Fruit fly (Drosophila melanogaster) whole organism, embryonic: ENCODE results near the gene dbe.

ENCODE experiments used
- Awh ChIP-seq: fragments of 200-800 bp; sonication (Bioruptor generic); IDR thresholded peaks from 2 replicates; pipeline ENCODE4, ENCODE4 v1.3.6; 2022; ENCODE audit warnings: missing biosample characterization, missing genetic modification characterization
- B-H1 ChIP-seq: fragments of 200-800 bp; sonication (Bioruptor generic); IDR thresholded peaks from 3 replicates; pipeline ENCODE4 v1.3.6; 2022; ENCODE audit warnings: missing biosample characterization, missing genetic modification characterization
- CG10366 ChIP-seq: fragments of 200-800 bp; sonication (Bioruptor generic); IDR thresholded peaks from 2 replicates; pipeline ENCODE4 v1.3.6; 2022; ENCODE audit warnings: missing biosample characterization, missing genetic modification characterization
- CG13894 ChIP-seq: fragments of 200-800 bp; sonication (Bioruptor generic); optimal IDR thresholded peaks from 3 replicates; lab custom pipeline; 2018; ENCODE audit warnings: missing biosample characterization, mild to moderate bottlenecking, missing genetic modification characterization, moderate library complexity
- CG14050 ChIP-seq: fragments of 200-800 bp; sonication (Bioruptor generic); IDR thresholded peaks from 3 replicates; pipeline ENCODE4 v1.3.6; 2022; ENCODE audit warnings: missing biosample characterization, missing genetic modification characterization
- CG14965 ChIP-seq: fragments of 200-800 bp; sonication (Bioruptor generic); optimal IDR thresholded peaks from 2 replicates; lab custom pipeline; 2016; ENCODE audit warnings: missing biosample characterization, missing genetic modification characterization, borderline replicate concordance
- CG15011 ChIP-seq: fragments of 200-800 bp; sonication (Bioruptor generic); optimal IDR thresholded peaks from 3 replicates; lab custom pipeline; 2018; ENCODE audit warnings: missing biosample characterization, mild to moderate bottlenecking, missing genetic modification characterization
- CG1603 ChIP-seq: fragments of 200-800 bp; sonication (Bioruptor generic); optimal IDR thresholded peaks from 2 replicates; lab custom pipeline; 2019; ENCODE audit warnings: missing biosample characterization, mild to moderate bottlenecking, missing genetic modification characterization, moderate library complexity
- CG18262 ChIP-seq: fragments of 200-800 bp; optimal IDR thresholded peaks from 3 replicates; lab custom pipeline; 2019; ENCODE audit warnings: missing biosample characterization, mild to moderate bottlenecking, missing genetic modification characterization, moderate library complexity
- CG1832 ChIP-seq: fragments of 200-800 bp; sonication (Bioruptor generic); optimal IDR thresholded peaks from 2 replicates; lab custom pipeline; 2017; ENCODE audit warnings: missing biosample characterization, mild to moderate bottlenecking, missing genetic modification characterization, inconsistent platforms
- CG30020 ChIP-seq: fragments of 200-800 bp; optimal IDR thresholded peaks from 2 replicates; lab custom pipeline; 2019; ENCODE audit warnings: missing biosample characterization, mild to moderate bottlenecking, missing genetic modification characterization, moderate library complexity
- CG33213 ChIP-seq: fragments of 200-800 bp; sonication (Bioruptor generic); optimal IDR thresholded peaks from 3 replicates; lab custom pipeline; 2016; ENCODE audit warnings: missing biosample characterization, missing genetic modification characterization
- CG3407 ChIP-seq: fragments of 200-800 bp; sonication (Bioruptor generic); optimal IDR thresholded peaks from 2 replicates; lab custom pipeline; 2018; ENCODE audit warnings: missing biosample characterization, mild to moderate bottlenecking, missing genetic modification characterization
- CG4617 ChIP-seq: fragments of 200-800 bp; sonication (Bioruptor generic); optimal IDR thresholded peaks from 3 replicates; lab custom pipeline; 2016; ENCODE audit warnings: missing biosample characterization, missing genetic modification characterization, borderline replicate concordance
- CG6254 ChIP-seq: fragments of 200-800 bp; sonication (Bioruptor generic); optimal IDR thresholded peaks from 3 replicates; lab custom pipeline; 2017; ENCODE audit warnings: mild to moderate bottlenecking, missing biosample characterization, missing genetic modification reagents, missing genetic modification characterization
- CG7963 ChIP-seq: fragments of 200-800 bp; sonication (Bioruptor generic); IDR thresholded peaks from 3 replicates; pipeline ENCODE4 v1.3.6; 2022; ENCODE audit warnings: missing biosample characterization, missing genetic modification characterization; ENCODE audit not compliant: partially characterized antibody
- CoRest ChIP-seq: fragments of 200-800 bp; sonication (Bioruptor generic); optimal IDR thresholded peaks from 3 replicates; lab custom pipeline; 2018; ENCODE audit warnings: missing biosample characterization, mild to moderate bottlenecking, missing genetic modification characterization, moderate library complexity
- E2f2 ChIP-seq: fragments of 200-800 bp; sonication (Bioruptor generic); IDR thresholded peaks from 2 replicates; pipeline ENCODE4 v1.3.6; 2022; ENCODE audit warnings: missing biosample characterization, missing genetic modification characterization
- H2.0 ChIP-seq: fragments of 200-800 bp; sonication (Bioruptor generic); IDR thresholded peaks from 2 replicates; pipeline ENCODE4 v1.3.6; 2022; ENCODE audit warnings: missing biosample characterization, missing genetic modification characterization
- Hey ChIP-seq: fragments of 200-800 bp; sonication (Bioruptor generic); optimal IDR thresholded peaks from 3 replicates; lab custom pipeline; 2018; ENCODE audit warnings: missing biosample characterization, mild to moderate bottlenecking, missing genetic modification characterization
- Oaz ChIP-seq: fragments of 200-800 bp; sonication (Bioruptor generic); IDR thresholded peaks from 2 replicates; pipeline ENCODE4 v1.3.6; 2022; ENCODE audit warnings: missing biosample characterization, missing genetic modification characterization
- Ravus ChIP-seq: fragments of 200-800 bp; sonication (Bioruptor generic); IDR thresholded peaks from 2 replicates; pipeline ENCODE4 v1.3.6; 2022; ENCODE audit warnings: missing biosample characterization, missing genetic modification characterization
- Sox102F ChIP-seq: fragments of 200-800 bp; sonication (Bioruptor generic); optimal IDR thresholded peaks from 2 replicates; lab custom pipeline; 2018; ENCODE audit warnings: missing biosample characterization, mild to moderate bottlenecking, missing genetic modification characterization, moderate library complexity
- Ssrp ChIP-seq: fragments of 200-800 bp; sonication (Bioruptor generic); optimal IDR thresholded peaks from 2 replicates; lab custom pipeline; 2018; ENCODE audit warnings: missing biosample characterization, mild to moderate bottlenecking, missing genetic modification characterization, moderate library complexity
- TFAM ChIP-seq: fragments of 200-800 bp; sonication (Bioruptor generic); optimal IDR thresholded peaks from 2 replicates; lab custom pipeline; 2017; ENCODE audit warnings: missing biosample characterization, missing genetic modification characterization, inconsistent platforms
- Usf ChIP-seq: fragments of 200-800 bp; sonication (Bioruptor generic); optimal IDR thresholded peaks from 2 replicates; lab custom pipeline; 2017; ENCODE audit warnings: missing genotype, missing biosample characterization, missing genetic modification characterization
- amos ChIP-seq: fragments of 200-800 bp; sonication (Bioruptor generic); IDR thresholded peaks from 2 replicates; pipeline ENCODE4 v1.3.6; 2022; ENCODE audit warnings: missing biosample characterization, missing genetic modification characterization; ENCODE audit not compliant: partially characterized antibody
- bbx ChIP-seq: fragments of 200-800 bp; sonication (Bioruptor generic); IDR thresholded peaks from 2 replicates; pipeline ENCODE4 v1.3.6; 2022; ENCODE audit warnings: missing biosample characterization, missing genetic modification characterization; ENCODE audit not compliant: partially characterized antibody
- cato ChIP-seq: fragments of 200-800 bp; sonication (Bioruptor generic); optimal IDR thresholded peaks from 2 replicates; lab custom pipeline; 2016; ENCODE audit warnings: missing biosample characterization, missing genetic modification characterization, borderline replicate concordance
- crc ChIP-seq: fragments of 200-800 bp; sonication (Bioruptor generic); optimal IDR thresholded peaks from 2 replicates; lab custom pipeline; 2016; ENCODE audit warnings: missing biosample characterization, missing genetic modification characterization
- dan ChIP-seq: fragments of 200-800 bp; sonication (Bioruptor generic); IDR thresholded peaks from 2 replicates; pipeline ENCODE4 v1.3.6; 2022; ENCODE audit warnings: missing biosample characterization, missing genetic modification characterization
- dysf ChIP-seq: fragments of 200-800 bp; sonication (Bioruptor generic); IDR thresholded peaks from 3 replicates; pipeline ENCODE4 v1.3.6; 2022; ENCODE audit warnings: missing biosample characterization, missing genetic modification characterization
- ems ChIP-seq: fragments of 200-800 bp; sonication (Bioruptor generic); optimal IDR thresholded peaks from 3 replicates; lab custom pipeline; 2016; ENCODE audit warnings: missing biosample characterization, missing genetic modification characterization
- gce ChIP-seq: fragments of 200-800 bp; sonication (Bioruptor generic); IDR thresholded peaks from 3 replicates; pipeline ENCODE4 v1.3.6; 2022; ENCODE audit warnings: missing biosample characterization, missing genetic modification characterization
- gcm ChIP-seq: fragments of 200-800 bp; sonication (Bioruptor generic); optimal IDR thresholded peaks from 2 replicates; lab custom pipeline; 2019; ENCODE audit warnings: missing biosample characterization, mild to moderate bottlenecking, missing genetic modification characterization, moderate library complexity
- grau ChIP-seq: fragments of 200-800 bp; optimal IDR thresholded peaks from 3 replicates; lab custom pipeline; 2019; ENCODE audit warnings: missing biosample characterization, mild to moderate bottlenecking, missing genetic modification characterization, moderate library complexity
- h ChIP-seq: fragments of >200 bp; optimal IDR thresholded peaks from 2 replicates; lab custom pipeline; 2017
- ham ChIP-seq: fragments of 200-800 bp; sonication (Bioruptor generic); IDR thresholded peaks from 2 replicates; pipeline ENCODE4 v1.3.6; 2022; ENCODE audit warnings: missing biosample characterization, missing genetic modification characterization
- ken ChIP-seq: fragments of 200-800 bp; sonication (Bioruptor generic); IDR thresholded peaks from 3 replicates; pipeline ENCODE4 v1.3.6; 2022; ENCODE audit warnings: missing biosample characterization, missing genetic modification characterization
- lbe ChIP-seq: fragments of 200-800 bp; sonication (Bioruptor generic); optimal IDR thresholded peaks from 2 replicates; lab custom pipeline; 2016; ENCODE audit warnings: missing biosample characterization, mild to moderate bottlenecking, missing genetic modification characterization
- pzg ChIP-seq: fragments of 200-800 bp; sonication (Bioruptor generic); optimal IDR thresholded peaks from 3 replicates; lab custom pipeline; 2018; ENCODE audit warnings: missing biosample characterization, mild to moderate bottlenecking, missing genetic modification characterization, moderate library complexity
- ro ChIP-seq: fragments of 200-800 bp; sonication (Bioruptor generic); IDR thresholded peaks from 2 replicates; pipeline ENCODE4 v1.3.6; 2022; ENCODE audit warnings: missing biosample characterization, missing genetic modification characterization
- shn ChIP-seq: fragments of 200-800 bp; sonication (Bioruptor generic); optimal IDR thresholded peaks from 3 replicates; lab custom pipeline; 2016; ENCODE audit warnings: missing biosample characterization, missing genetic modification characterization
- slp2 ChIP-seq: fragments of 200-800 bp; sonication (Bioruptor generic); optimal IDR thresholded peaks from 2 replicates; lab custom pipeline; 2016; ENCODE audit warnings: missing biosample characterization, missing genetic modification characterization
- ssp ChIP-seq: fragments of 200-800 bp; sonication (Bioruptor generic); IDR thresholded peaks from 2 replicates; pipeline ENCODE4 v1.3.6; 2022; ENCODE audit warnings: missing biosample characterization, missing genetic modification characterization
- tap ChIP-seq: fragments of 200-800 bp; optimal IDR thresholded peaks from 3 replicates; lab custom pipeline; 2019; ENCODE audit warnings: missing biosample characterization, mild to moderate bottlenecking, missing genetic modification characterization, moderate library complexity
- tna ChIP-seq: fragments of 200-800 bp; sonication (Bioruptor generic); IDR thresholded peaks from 2 replicates; pipeline ENCODE4 v1.3.6; 2022; ENCODE audit warnings: missing biosample characterization, missing genetic modification characterization; ENCODE audit not compliant: partially characterized antibody
- toy ChIP-seq: fragments of 200-800 bp; sonication (Bioruptor generic); IDR thresholded peaks from 2 replicates; pipeline ENCODE4 v1.3.6; 2022; ENCODE audit warnings: missing biosample characterization, missing genetic modification characterization
- wek ChIP-seq: fragments of 200-800 bp; sonication (Bioruptor generic); optimal IDR thresholded peaks from 3 replicates; lab custom pipeline; 2018; ENCODE audit warnings: missing biosample characterization, mild to moderate bottlenecking, missing genetic modification characterization, moderate library complexity

The dbe gene

DNA sequence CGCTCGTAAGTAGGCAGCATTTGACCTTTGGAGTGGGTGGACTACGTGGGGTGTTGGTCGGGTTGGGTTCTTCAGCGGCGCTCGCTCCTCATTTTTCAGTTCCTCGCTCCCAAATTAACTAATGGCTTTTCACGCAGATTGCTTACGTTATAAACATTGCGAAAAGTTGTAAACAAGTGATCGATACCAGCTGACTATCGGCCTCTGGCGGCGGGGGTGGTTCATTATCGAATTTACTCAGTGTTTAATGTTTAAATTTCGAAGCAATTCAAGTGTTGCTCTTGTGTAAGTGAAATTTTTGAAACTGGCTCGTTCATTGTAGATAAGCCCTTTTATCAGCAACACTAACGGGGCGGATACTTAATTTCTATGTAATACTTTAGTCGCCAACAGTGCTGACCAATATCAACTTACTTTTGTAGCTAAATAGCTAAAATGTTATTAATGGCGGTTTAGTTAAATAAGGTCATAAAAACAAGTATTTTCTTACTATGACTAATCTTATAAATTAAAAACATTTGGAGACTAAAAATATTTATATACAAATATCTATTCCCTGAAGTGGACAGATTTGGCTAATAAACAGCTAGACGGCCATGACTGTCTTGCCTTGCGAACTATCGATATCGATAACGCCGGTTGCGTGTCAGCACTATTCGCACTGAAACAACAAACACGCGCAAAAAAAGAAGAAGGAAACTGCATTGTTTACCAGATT is 50.2 kb downstream of the dbe start, which contains the start of the genes PGAP2 and Clp (continued):
- TF ChIP-seq gcm (GFP tag; lab: Kevin White, UChicago) = peak; percentile 36
- TF ChIP-seq CG30020 (tag; lab: Kevin White, UChicago) = peak; percentile 60
- peak; percentile 41 for TF ChIP-seq ems
- peak; percentile 61 for TF ChIP-seq CG4617 (GFP tag; lab: Kevin White, UChicago)
- no peak for TF ChIP-seq wek
- no peak for TF ChIP-seq CG33213
- no peak for TF ChIP-seq TFAM (GFP tag; lab: Kevin White, UChicago)
- peak; percentile 30; the same call in 1 of the 2 replicates for TF ChIP-seq ro (GFP tag; lab: Robert Waterston, UW)
- TF ChIP-seq cato = peak; percentile 62
- TF ChIP-seq dan = no peak
- TF ChIP-seq CG7963 (GFP tag; lab: Robert Waterston, UW) = no peak
- TF ChIP-seq lbe (GFP tag; lab: Kevin White, UChicago) = peak; percentile 41
- peak; percentile 48 for TF ChIP-seq CG1603 (tag; lab: Kevin White, UChicago)
- no peak for TF ChIP-seq CG13894 (tag; lab: Kevin White, UChicago)
- peak; percentile 81 for TF ChIP-seq dysf (GFP tag; lab: Robert Waterston, UW)
- TF ChIP-seq B-H1 = peak; percentile 72
- TF ChIP-seq Ravus (GFP tag; lab: Robert Waterston, UW) = peak; percentile 20
- peak; percentile 21 for TF ChIP-seq shn (GFP tag; lab: Kevin White, UChicago)
- TF ChIP-seq Oaz (GFP tag; lab: Robert Waterston, UW) = peak; percentile 77
- TF ChIP-seq CG18262 (tag; lab: Kevin White, UChicago) = peak; percentile 79
- TF ChIP-seq Ssrp = peak; percentile 83
- no peak for TF ChIP-seq h (lab: Kevin White, UChicago)
- TF ChIP-seq E2f2 (GFP tag; lab: Robert Waterston, UW) = peak; percentile 32; the same call in 1 of the 2 replicates
- TF ChIP-seq crc (GFP tag; lab: Kevin White, UChicago) = no peak
- peak; percentile 68 for TF ChIP-seq ssp (GFP tag; lab: Robert Waterston, UW)
- TF ChIP-seq CG14050 = peak; percentile 53; the same call in 2 of the 3 replicates
- TF ChIP-seq Usf (GFP tag; lab: Kevin White, UChicago) = peak; percentile 49
- TF ChIP-seq slp2 (GFP tag; lab: Kevin White, UChicago) = no peak
- peak; percentile 47 for TF ChIP-seq CG15011 (GFP tag; lab: Kevin White, UChicago)
- TF ChIP-seq CG10366 (GFP tag; lab: Robert Waterston, UW) = peak; percentile 71
- peak; percentile 76 for TF ChIP-seq Sox102F (GFP tag; lab: Kevin White, UChicago)
- TF ChIP-seq Awh = no peak
- no peak for TF ChIP-seq gce
- TF ChIP-seq tna (GFP tag; lab: Robert Waterston, UW) = peak; percentile 7; the same call in 1 of the 2 replicates
- TF ChIP-seq ham (GFP tag; lab: Robert Waterston, UW) = no peak
- peak; percentile 29 for TF ChIP-seq CG3407
- peak; percentile 11; the same call in 1 of the 2 replicates for TF ChIP-seq amos (GFP tag; lab: Robert Waterston, UW)
- TF ChIP-seq bbx = 0 out of 2 replicates have a peak, but pooled peaks have one; percentile 10
- TF ChIP-seq Hey (tag; lab: Kevin White, UChicago) = no peak
- peak; percentile 75 for TF ChIP-seq ken
- TF ChIP-seq toy = peak; percentile 7; the same call in 1 of the 2 replicates
- TF ChIP-seq CG6254 (GFP tag; lab: Kevin White, UChicago) = no peak
- peak; percentile 79 for TF ChIP-seq grau
- peak; percentile 87 for TF ChIP-seq CoRest (tag; lab: Kevin White, UChicago)
- no peak for TF ChIP-seq CG14965 (GFP tag; lab: Kevin White, UChicago)
- peak; percentile 34 for TF ChIP-seq pzg (GFP tag; lab: Kevin White, UChicago)
- TF ChIP-seq H2.0 (GFP tag; lab: Robert Waterston, UW) = peak; percentile 83
- TF ChIP-seq tap = no peak
- no peak for TF ChIP-seq CG1832
